Worm (Caenorhabditis elegans): ENCODE results near the gene srd-43.

ce11 chrX:13331386-13331785 is 25.7 kb upstream of the srd-43 start, which contains the start of gene sir-2.3:
- TF ChIP-seq ztf-29 (GFP tag; IDR thresholded peaks at IDR 0.05) (no peak), klf-2 (GFP tag; conservative IDR thresholded peaks at IDR 0.05) (no peak), tab-1 (GFP tag; IDR thresholded peaks at IDR 0.05) (no peak), med-1 (GFP tag; optimal IDR thresholded peaks at IDR 0.05; ENCODE audit: insufficient read depth) (no peak), flt-1 (GFP tag; IDR thresholded peaks at IDR 0.05) (no peak), ref-1 (GFP tag; conservative IDR thresholded peaks at IDR 0.05) (no peak), ztf-23 (GFP tag; IDR thresholded peaks at IDR 0.05) (no peak)

Measured in whole organism, midembryonic.